Fruit fly (Drosophila melanogaster) whole organism, pupa: ENCODE data around the gene Nf-YC.

Experiments
- CG10348 ChIP-seq: fragments of 200-800 bp; sonication (Bioruptor generic); IDR thresholded peaks from 2 replicates; pipeline ENCODE4 v1.3.6; 2022; ENCODE audit warnings: missing biosample characterization, missing genetic modification characterization
- CG12605 ChIP-seq: fragments of 200-800 bp; sonication (Bioruptor generic); IDR thresholded peaks from 2 replicates; pipeline ENCODE4 v1.3.6; 2022; ENCODE audit warnings: missing biosample characterization, missing genetic modification characterization
- CG13204 ChIP-seq: fragments of 200-800 bp; sonication (Bioruptor generic); optimal IDR thresholded peaks from 2 replicates; lab custom pipeline; 2018; ENCODE audit warnings: missing biosample characterization, mild to moderate bottlenecking, missing genetic modification characterization, moderate library complexity
- CG14655 ChIP-seq: fragments of 200-800 bp; sonication (Bioruptor generic); optimal IDR thresholded peaks from 3 replicates; lab custom pipeline; 2017; ENCODE audit warnings: mild to moderate bottlenecking, missing biosample characterization, missing genetic modification reagents, missing genetic modification characterization
- CG15710 ChIP-seq: fragments of 200-800 bp; sonication (Bioruptor generic); optimal IDR thresholded peaks from 2 replicates; lab custom pipeline; 2018; ENCODE audit warnings: missing biosample characterization, mild to moderate bottlenecking, missing genetic modification characterization, moderate library complexity
- CG17806 ChIP-seq: fragments of 200-800 bp; sonication (Bioruptor generic); optimal IDR thresholded peaks from 2 replicates; lab custom pipeline; 2018; ENCODE audit warnings: missing biosample characterization, mild to moderate bottlenecking, missing genetic modification characterization, moderate library complexity
- CG32121 ChIP-seq: fragments of 200-800 bp; sonication (Bioruptor generic); IDR thresholded peaks from 2 replicates; pipeline ENCODE4 v1.3.6; 2022; ENCODE audit warnings: missing biosample characterization, missing genetic modification characterization
- CG34367 ChIP-seq: fragments of 200-800 bp; sonication (Bioruptor generic); optimal IDR thresholded peaks from 2 replicates; lab custom pipeline; 2018; ENCODE audit warnings: missing biosample characterization, mild to moderate bottlenecking, missing genetic modification characterization
- CG4496 ChIP-seq: fragments of 200-800 bp; sonication (Bioruptor generic); IDR thresholded peaks from 3 replicates; pipeline ENCODE4 v1.3.6; 2022; ENCODE audit warnings: missing biosample characterization, missing genetic modification characterization
- CG8159 ChIP-seq: fragments of 200-800 bp; sonication (Bioruptor generic); optimal IDR thresholded peaks from 3 replicates; lab custom pipeline; 2018; ENCODE audit warnings: missing biosample characterization, mild to moderate bottlenecking, missing genetic modification characterization, moderate library complexity
- CG8301 ChIP-seq: fragments of 200-800 bp; sonication (Bioruptor generic); optimal IDR thresholded peaks from 2 replicates; lab custom pipeline; 2018; ENCODE audit warnings: missing biosample characterization, mild to moderate bottlenecking, missing genetic modification characterization
- CG9948 ChIP-seq: fragments of 200-800 bp; sonication (Bioruptor generic); optimal IDR thresholded peaks from 2 replicates; lab custom pipeline; 2018; ENCODE audit warnings: missing biosample characterization, mild to moderate bottlenecking, missing genetic modification characterization, moderate library complexity
- D1 ChIP-seq: fragments of 200-800 bp; sonication (Bioruptor generic); optimal IDR thresholded peaks from 2 replicates; lab custom pipeline; 2018; ENCODE audit warnings: missing biosample characterization, mild to moderate bottlenecking, missing genetic modification characterization, moderate library complexity
- EcR ChIP-seq: fragments of 200-800 bp; sonication (Bioruptor generic); optimal IDR thresholded peaks from 3 replicates; lab custom pipeline; 2019; ENCODE audit warnings: missing biosample characterization, missing genetic modification characterization, mild to moderate bottlenecking, moderate library complexity, missing genetic modification reagents
- Ets98B ChIP-seq: fragments of 200-800 bp; sonication (Bioruptor generic); IDR thresholded peaks from 2 replicates; pipeline ENCODE4 v1.3.6; 2022; ENCODE audit warnings: missing biosample characterization, missing genetic modification characterization
- Pif1A ChIP-seq: fragments of 200-800 bp; sonication (Bioruptor generic); optimal IDR thresholded peaks from 3 replicates; lab custom pipeline; 2016; ENCODE audit warnings: missing biosample characterization, missing genetic modification characterization
- Pif1B ChIP-seq: fragments of 200-800 bp; sonication (Bioruptor generic); optimal IDR thresholded peaks from 3 replicates; lab custom pipeline; 2016; ENCODE audit warnings: missing biosample characterization, missing genetic modification characterization
- Snoo ChIP-seq: fragments of 200-800 bp; sonication (Bioruptor generic); optimal IDR thresholded peaks from 3 replicates; lab custom pipeline; 2017; ENCODE audit warnings: missing biosample characterization, mild to moderate bottlenecking, missing genetic modification characterization, inconsistent platforms
- fd96Ca ChIP-seq: fragments of 200-800 bp; sonication (Bioruptor generic); IDR thresholded peaks from 3 replicates; pipeline ENCODE4 v1.3.6; 2022; ENCODE audit warnings: missing biosample characterization, missing genetic modification characterization
- gl ChIP-seq: fragments of 200-800 bp; sonication (Bioruptor generic); optimal IDR thresholded peaks from 2 replicates; lab custom pipeline; 2018; ENCODE audit warnings: missing biosample characterization, mild to moderate bottlenecking, missing genetic modification characterization
- rn ChIP-seq: fragments of 200-800 bp; sonication (Bioruptor generic); IDR thresholded peaks from 2 replicates; pipeline ENCODE4 v1.3.6; 2022; ENCODE audit warnings: missing biosample characterization, missing genetic modification characterization

Gene Nf-YC

dm6 chrX:6862521-6863288 is 42.0 kb upstream of the Nf-YC start:
- no peak for TF ChIP-seq gl (tag; lab: Kevin White, UChicago)
- no peak for TF ChIP-seq CG15710 (tag; lab: Kevin White, UChicago)
- TF ChIP-seq CG8159 (tag; lab: Kevin White, UChicago): no peak
- TF ChIP-seq EcR (GFP tag; lab: Kevin White, UChicago): peak; percentile 50
- no peak for TF ChIP-seq CG14655 (GFP tag; lab: Kevin White, UChicago)
- TF ChIP-seq CG10348: no peak
- TF ChIP-seq Pif1B: no peak
- TF ChIP-seq Pif1A (GFP tag; lab: Kevin White, UChicago): no peak
- TF ChIP-seq CG12605 (GFP tag; lab: Robert Waterston, UW): no peak
- TF ChIP-seq fd96Ca (GFP tag; lab: Robert Waterston, UW): peak; percentile 68; the same call in 2 of the 3 replicates
- no peak for TF ChIP-seq D1 (tag; lab: Kevin White, UChicago)
- TF ChIP-seq Snoo (tag; lab: Kevin White, UChicago): no peak
- TF ChIP-seq CG17806 (tag; lab: Kevin White, UChicago): no peak
- TF ChIP-seq CG9948 (tag; lab: Kevin White, UChicago): no peak
- TF ChIP-seq, all 21 proteins: peak for 2

dm6 chrX:6861523-6862077 is 40.9 kb upstream of the Nf-YC start:
- peak; percentile 63; the same call in 1 of the 2 replicates for TF ChIP-seq CG12605 (GFP tag; lab: Robert Waterston, UW)
- peak; percentile 92 for TF ChIP-seq CG4496 (GFP tag; lab: Robert Waterston, UW)
- peak; percentile 78 for TF ChIP-seq Pif1A (GFP tag; lab: Kevin White, UChicago)
- peak; percentile 47 for TF ChIP-seq CG34367 (tag; lab: Kevin White, UChicago)
- TF ChIP-seq fd96Ca (GFP tag; lab: Robert Waterston, UW): peak; percentile 93
- TF ChIP-seq Snoo (tag; lab: Kevin White, UChicago): peak; percentile 69
- TF ChIP-seq CG8301 (tag; lab: Kevin White, UChicago): peak; percentile 79
- no peak for TF ChIP-seq CG10348
- peak; percentile 76 for TF ChIP-seq EcR (GFP tag; lab: Kevin White, UChicago)
- TF ChIP-seq gl (tag; lab: Kevin White, UChicago): peak; percentile 55
- TF ChIP-seq CG14655 (GFP tag; lab: Kevin White, UChicago): peak; percentile 87
- peak; percentile 75 for TF ChIP-seq Pif1B
- TF ChIP-seq rn (GFP tag; lab: Robert Waterston, UW): peak; percentile 70
- TF ChIP-seq CG15710 (tag; lab: Kevin White, UChicago): peak; percentile 79
- TF ChIP-seq CG13204 (GFP tag; lab: Kevin White, UChicago): peak; percentile 94
- peak; percentile 81 for TF ChIP-seq CG8159 (tag; lab: Kevin White, UChicago)
- TF ChIP-seq CG17806 (tag; lab: Kevin White, UChicago): peak; percentile 70
- no peak for TF ChIP-seq D1 (tag; lab: Kevin White, UChicago)
- peak; percentile 85 for TF ChIP-seq CG32121 (GFP tag; lab: Robert Waterston, UW)
- peak; percentile 86 for TF ChIP-seq Ets98B (GFP tag; lab: Robert Waterston, UW)
- TF ChIP-seq CG9948 (tag; lab: Kevin White, UChicago): peak; percentile 67
- TF ChIP-seq, all 21 proteins: peak for 19

DNA sequence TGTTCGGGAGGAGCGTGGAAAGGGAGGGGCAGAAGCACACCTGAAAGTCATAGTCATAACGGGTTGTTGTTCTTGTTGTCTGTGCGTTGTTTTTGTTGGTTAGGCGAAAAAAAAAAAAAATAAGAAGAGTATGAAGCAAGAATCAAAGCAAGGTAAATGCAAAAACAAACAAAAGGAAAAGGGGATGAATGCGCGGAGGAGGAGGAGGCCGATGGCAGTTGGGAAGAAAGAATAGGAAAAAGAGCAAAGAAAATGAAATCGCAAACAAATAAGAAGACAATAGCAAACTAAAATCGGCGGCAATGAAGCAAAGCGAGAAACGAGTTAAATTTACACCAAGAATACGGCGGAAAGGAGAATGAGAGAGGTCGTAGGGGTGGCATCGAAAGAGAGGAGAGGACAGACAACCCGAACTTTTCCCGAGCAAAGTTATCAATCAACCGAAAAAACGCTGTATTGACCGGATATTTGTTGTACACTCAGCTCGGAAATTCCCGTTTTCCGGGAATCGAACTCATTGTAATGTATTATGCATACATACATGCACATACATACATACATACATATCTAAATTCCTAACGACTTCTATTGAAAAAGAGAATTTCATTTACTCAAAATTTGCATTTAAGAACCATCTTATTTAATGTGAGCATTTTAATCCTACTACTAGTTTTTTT is 39.8 kb upstream of the Nf-YC start:
- no peak for TF ChIP-seq EcR (GFP tag; lab: Kevin White, UChicago)
- TF ChIP-seq D1 (tag; lab: Kevin White, UChicago): no peak
- peak; percentile 18 for TF ChIP-seq gl (tag; lab: Kevin White, UChicago)
- TF ChIP-seq Pif1A (GFP tag; lab: Kevin White, UChicago): no peak
- TF ChIP-seq CG8159 (tag; lab: Kevin White, UChicago): peak; percentile 4
- TF ChIP-seq fd96Ca (GFP tag; lab: Robert Waterston, UW): 0 out of 3 replicates have a peak, but pooled peaks have one; percentile 14
- TF ChIP-seq CG12605 (GFP tag; lab: Robert Waterston, UW): peak; percentile 38; the same call in 1 of the 2 replicates
- no peak for TF ChIP-seq rn (GFP tag; lab: Robert Waterston, UW)
- no peak for TF ChIP-seq CG34367 (tag; lab: Kevin White, UChicago)
- TF ChIP-seq CG9948 (tag; lab: Kevin White, UChicago): peak; percentile 12
- no peak for TF ChIP-seq CG15710 (tag; lab: Kevin White, UChicago)
- peak; percentile 38; the same call in 2 of the 3 replicates for TF ChIP-seq CG4496 (GFP tag; lab: Robert Waterston, UW)
- no peak for TF ChIP-seq Snoo (tag; lab: Kevin White, UChicago)
- TF ChIP-seq Ets98B (GFP tag; lab: Robert Waterston, UW): peak; percentile 6; the same call in 1 of the 2 replicates
- no peak for TF ChIP-seq CG32121 (GFP tag; lab: Robert Waterston, UW)
- TF ChIP-seq CG10348: no peak
- no peak for TF ChIP-seq CG13204 (GFP tag; lab: Kevin White, UChicago)
- TF ChIP-seq CG8301 (tag; lab: Kevin White, UChicago): peak; percentile 30
- TF ChIP-seq Pif1B: no peak
- no peak for TF ChIP-seq CG17806 (tag; lab: Kevin White, UChicago)
- peak; percentile 31 for TF ChIP-seq CG14655 (GFP tag; lab: Kevin White, UChicago)

dm6 chrX:6859756-6860412 is 39.2 kb upstream of the Nf-YC start:
- TF ChIP-seq rn (GFP tag; lab: Robert Waterston, UW): no peak
- TF ChIP-seq Pif1B: peak; percentile 42
- peak; percentile 59 for TF ChIP-seq CG15710 (tag; lab: Kevin White, UChicago)
- peak; percentile 69 for TF ChIP-seq CG17806 (tag; lab: Kevin White, UChicago)
- no peak; the same call in 1 of the 2 replicates for TF ChIP-seq CG10348
- TF ChIP-seq CG12605 (GFP tag; lab: Robert Waterston, UW): no peak
- TF ChIP-seq EcR (GFP tag; lab: Kevin White, UChicago): no peak
- TF ChIP-seq CG32121 (GFP tag; lab: Robert Waterston, UW): no peak
- TF ChIP-seq Ets98B (GFP tag; lab: Robert Waterston, UW): peak; percentile 37; the same call in 1 of the 2 replicates
- TF ChIP-seq fd96Ca (GFP tag; lab: Robert Waterston, UW): peak; percentile 68
- TF ChIP-seq CG9948 (tag; lab: Kevin White, UChicago): peak; percentile 70
- TF ChIP-seq gl (tag; lab: Kevin White, UChicago): no peak
- TF ChIP-seq CG8159 (tag; lab: Kevin White, UChicago): peak; percentile 88
- peak; percentile 73 for TF ChIP-seq Pif1A (GFP tag; lab: Kevin White, UChicago)
- peak; percentile 22 for TF ChIP-seq D1 (tag; lab: Kevin White, UChicago)
- TF ChIP-seq CG13204 (GFP tag; lab: Kevin White, UChicago): peak; percentile 66
- TF ChIP-seq CG8301 (tag; lab: Kevin White, UChicago): peak; percentile 82
- TF ChIP-seq CG4496 (GFP tag; lab: Robert Waterston, UW): peak; percentile 80
- peak; percentile 55 for TF ChIP-seq CG34367 (tag; lab: Kevin White, UChicago)
- TF ChIP-seq CG14655 (GFP tag; lab: Kevin White, UChicago): peak; percentile 92
- peak; percentile 84 for TF ChIP-seq Snoo (tag; lab: Kevin White, UChicago)
